Worm (Caenorhabditis elegans) whole organism, L4 larva: ENCODE data around the gene imp-3.

ENCODE experiments used
- F10B5.3 ChIP-seq: sonication (generic microtip); optimal IDR thresholded peaks from 2 replicates; lab custom pipeline; 2016; ENCODE audit warnings: mild to moderate bottlenecking, missing genetic modification characterization, missing compliant biosample characterization
- T20F7.1 ChIP-seq: fragments of 200-800 bp; sonication (Bioruptor generic); optimal IDR thresholded peaks from 2 replicates; lab custom pipeline; 2018; ENCODE audit warnings: mild to moderate bottlenecking, missing genetic modification characterization, missing compliant biosample characterization
- T26A8.4 ChIP-seq: fragments of 200-800 bp; sonication (Bioruptor generic); IDR thresholded peaks from 2 replicates; pipeline ENCODE4 v1.3.6; 2022; ENCODE audit warnings: missing genetic modification characterization, missing compliant biosample characterization
- Y105C5A.15 ChIP-seq: fragments of 200-800 bp; sonication (Bioruptor generic); IDR thresholded peaks from 2 replicates; pipeline ENCODE4 v1.3.6; 2022; ENCODE audit warnings: missing genetic modification characterization, missing compliant biosample characterization
- ZK546.5 ChIP-seq, 2 experiments: sonication (generic microtip); optimal IDR thresholded peaks; 2 replicates each; lab custom pipeline; 2017; ENCODE audit warnings: missing biosample characterization in 2 of 2, missing genetic modification characterization in 2 of 2
- aha-1 ChIP-seq: fragments of 150-350 bp; peaks from one replicate; lab custom pipeline; 2014; ENCODE audit warnings: missing biosample characterization, missing genetic modification characterization
- aly-2 ChIP-seq: sonication (generic microtip); optimal IDR thresholded peaks from 2 replicates; lab custom pipeline; 2018; ENCODE audit warnings: missing biosample characterization, missing genetic modification characterization
- arid-1 ChIP-seq: fragments of 200-800 bp; sonication (Bioruptor generic); conservative IDR thresholded peaks from 2 replicates; pipeline ENCODE4 v1.3.6; 2022; ENCODE audit warnings: missing genetic modification reagents, missing genetic modification characterization, missing compliant biosample characterization
- ces-1 ChIP-seq: fragments of 150-350 bp; sonication (generic microtip); optimal IDR thresholded peaks from 4 replicates; lab custom pipeline; 2014; ENCODE audit warnings: missing biosample characterization, missing genetic modification reagents, missing genetic modification characterization
- daf-16 ChIP-seq, 3 experiments: sonication (generic microtip); optimal IDR thresholded peaks; 2 replicates each; lab custom pipeline; 2016 to 2017; ENCODE audit warnings: missing genetic modification characterization in 3 of 3, missing genetic modification reagents in 3 of 3, mild to moderate bottlenecking in 2 of 3, missing compliant biosample characterization in 2 of 3, missing biosample characterization in 1 of 3, moderate library complexity in 1 of 3
- daf-8 ChIP-seq: fragments of 200-800 bp; sonication (Bioruptor generic); IDR thresholded peaks from 2 replicates; pipeline ENCODE4 v1.3.6; 2022; ENCODE audit warnings: missing genetic modification characterization, missing compliant biosample characterization
- dve-1 ChIP-seq: sonication (generic microtip); optimal IDR thresholded peaks from 2 replicates; lab custom pipeline; 2017; ENCODE audit warnings: antibody characterized with exemption, mild to moderate bottlenecking, missing genetic modification characterization, missing compliant biosample characterization; ENCODE audit not compliant: insufficient read depth
- egl-27 ChIP-seq: sonication (generic microtip); optimal IDR thresholded peaks from 3 replicates; lab custom pipeline; 2017; ENCODE audit warnings: missing biosample characterization, missing genetic modification reagents, missing genetic modification characterization
- egl-43 ChIP-seq: fragments of 200-800 bp; sonication (Bioruptor generic); IDR thresholded peaks from 2 replicates; pipeline ENCODE4 v1.3.6; 2022; ENCODE audit warnings: missing genetic modification reagents, missing genetic modification characterization, missing compliant biosample characterization
- hlh-11 ChIP-seq: fragments of 200-800 bp; sonication (Bioruptor generic); optimal IDR thresholded peaks from 2 replicates; lab custom pipeline; 2018; ENCODE audit warnings: mild to moderate bottlenecking, missing genetic modification characterization, missing compliant biosample characterization
- lin-1 ChIP-seq: fragments of 200-800 bp; sonication (Bioruptor generic); IDR thresholded peaks from 2 replicates; pipeline ENCODE4 v1.3.6; 2022; ENCODE audit warnings: missing genetic modification reagents, missing genetic modification characterization, missing compliant biosample characterization
- lin-38 ChIP-seq: fragments of 200-800 bp; sonication (Bioruptor generic); IDR thresholded peaks from 2 replicates; pipeline ENCODE4 v1.3.6; 2022; ENCODE audit warnings: missing genetic modification reagents, missing genetic modification characterization, missing compliant biosample characterization
- lsy-2 ChIP-seq, 2 experiments: fragments of 150-350 bp in 1 of 2; sonication (generic microtip) in 1 of 2; optimal IDR thresholded peaks; 2 replicates each; lab custom pipeline; 2014 to 2017; ENCODE audit warnings: missing biosample characterization in 2 of 2, missing genetic modification characterization in 2 of 2
- mep-1 ChIP-seq: fragments of 150-350 bp; sonication (generic microtip); optimal IDR thresholded peaks from 3 replicates; lab custom pipeline; 2014; ENCODE audit warnings: missing biosample characterization, missing genetic modification characterization
- nhr-237 ChIP-seq: sonication (generic microtip); optimal IDR thresholded peaks from 2 replicates; lab custom pipeline; 2017; ENCODE audit warnings: missing biosample characterization, missing genetic modification characterization
- nhr-28 ChIP-seq: fragments of 150-350 bp; optimal IDR thresholded peaks from 2 replicates; lab custom pipeline; 2014; ENCODE audit warnings: missing biosample characterization, missing genetic modification characterization
- nhr-41 ChIP-seq: fragments of 200-800 bp; sonication (Bioruptor generic); IDR thresholded peaks from 2 replicates; pipeline ENCODE4 v1.3.6; 2022; ENCODE audit warnings: missing genetic modification reagents, missing genetic modification characterization, missing compliant biosample characterization
- nhr-6 ChIP-seq: fragments of 150-350 bp; optimal IDR thresholded peaks from 2 replicates; lab custom pipeline; 2014; ENCODE audit warnings: missing biosample characterization, missing genetic modification characterization
- nhr-77 ChIP-seq: fragments of 150-350 bp; optimal IDR thresholded peaks from 2 replicates; lab custom pipeline; 2014; ENCODE audit warnings: missing biosample characterization, missing genetic modification characterization
- php-3 ChIP-seq: fragments of 200-800 bp; sonication (Bioruptor generic); IDR thresholded peaks from 2 replicates; pipeline ENCODE4 v1.3.6; 2022; ENCODE audit warnings: missing genetic modification reagents, missing genetic modification characterization, missing compliant biosample characterization
- pqm-1 ChIP-seq: sonication (generic microtip); optimal IDR thresholded peaks from 2 replicates; lab custom pipeline; 2017; ENCODE audit warnings: missing biosample characterization, missing genetic modification characterization
- rbr-2 ChIP-seq: sonication (generic microtip); optimal IDR thresholded peaks from 2 replicates; lab custom pipeline; 2016; ENCODE audit warnings: missing genotype, missing genetic modification characterization, missing compliant biosample characterization
- skn-1 ChIP-seq: fragments of 150-350 bp; optimal IDR thresholded peaks from 2 replicates; lab custom pipeline; 2014; ENCODE audit warnings: missing biosample characterization, missing genetic modification characterization
- snpc-4 ChIP-seq: fragments of 150-350 bp; optimal IDR thresholded peaks from 2 replicates; lab custom pipeline; 2014; ENCODE audit warnings: missing biosample characterization, missing genetic modification characterization
- tag-97 ChIP-seq: fragments of 200-800 bp; sonication (Bioruptor generic); IDR thresholded peaks from 2 replicates; pipeline ENCODE4 v1.3.6; 2022; ENCODE audit warnings: missing genetic modification characterization, missing compliant biosample characterization
- zfp-3 ChIP-seq: fragments of 200-800 bp; sonication (Bioruptor generic); conservative IDR thresholded peaks from 2 replicates; pipeline ENCODE4 v1.3.6; 2022; ENCODE audit warnings: missing genetic modification reagents, missing genetic modification characterization, missing compliant biosample characterization
- zip-11 ChIP-seq: fragments of 200-800 bp; sonication (Bioruptor generic); IDR thresholded peaks from 2 replicates; pipeline ENCODE4 v1.3.6; 2022; ENCODE audit warnings: missing genetic modification characterization, missing compliant biosample characterization
- ztf-7 ChIP-seq: fragments of 150-350 bp; optimal IDR thresholded peaks from 2 replicates; lab custom pipeline; 2014; ENCODE audit warnings: missing biosample characterization, missing genetic modification characterization

The imp-3 gene

ce11 chrIV:7783801-7784411 is 5.5 kb downstream of the imp-3 start, which contains the start of gene tag-321 (continued):
- TF ChIP-seq T20F7.1: no peak
- TF ChIP-seq nhr-41 (GFP tag; lab: Robert Waterston, UW): no peak
- TF ChIP-seq egl-43: no peak
- TF ChIP-seq, all 104 proteins: peak for 8

- TF ChIP-seq pqm-1 (tag; lab: Kevin White, UChicago): peak; percentile 9
- no peak for TF ChIP-seq Y105C5A.15 (GFP tag; lab: Robert Waterston, UW)
- no peak for TF ChIP-seq hlh-11 (tag; lab: Kevin White, UChicago)
- peak; percentile 57 for TF ChIP-seq dve-1
- TF ChIP-seq T26A8.4 (GFP tag; lab: Robert Waterston, UW): peak; percentile 64; the same call in 1 of the 2 replicates
- no peak for TF ChIP-seq daf-8
- 0 out of 2 replicates have a peak, but pooled peaks have one; percentile 33 for TF ChIP-seq arid-1
- no peak for TF ChIP-seq nhr-77 (tag; lab: Kevin White, UChicago)
- peak; percentile 68 for TF ChIP-seq nhr-28 (tag; lab: Kevin White, UChicago)
- TF ChIP-seq zfp-3 (GFP tag; lab: Robert Waterston, UW): peak; percentile 60; the same call in 1 of the 2 replicates
- TF ChIP-seq lin-38 (GFP tag; lab: Robert Waterston, UW): peak; percentile 43; the same call in 1 of the 2 replicates
- TF ChIP-seq php-3 (GFP tag; lab: Robert Waterston, UW): peak; percentile 63
- no peak for TF ChIP-seq daf-16 (GFP tag; optimal IDR thresholded peaks at IDR 0.05; lab: Kevin White, UChicago)
- peak; percentile 42 for TF ChIP-seq daf-16 (tag; optimal IDR thresholded peaks at IDR 0.05; lab: Kevin White, UChicago)
- TF ChIP-seq F10B5.3: no peak
Observed at ce11 chrIV:7782292-7782691, 7.1 kb downstream of the imp-3 start, which contains the start of gene sec-10. TSS of gene sec-10 (minus strand) at chrIV:7782499.

- TF ChIP-seq zip-11: no peak
- TF ChIP-seq daf-16 (GFP tag; optimal IDR thresholded peaks at IDR 0.05; lab: Kevin White, UChicago): peak in 1 of 2 experiments; percentile 0
- TF ChIP-seq daf-16 (tag; optimal IDR thresholded peaks at IDR 0.05; lab: Kevin White, UChicago): no peak
- TF ChIP-seq, all 104 proteins: peak for 1
Observed at ce11 chrIV:7778865-7779264, 10.5 kb downstream of the imp-3 start, which contains the start of gene rpap-3. TSS of gene rpap-3 (minus strand) at chrIV:7778965.

ce11 chrIV:7775725-7776124 is 13.7 kb downstream of the imp-3 start, which contains the start of gene swd-2.1:
TSS of gene swd-2.1 (plus strand) at chrIV:7776025.
- TF ChIP-seq nhr-6 (tag; lab: Kevin White, UChicago) (no peak), lin-1 (GFP tag; lab: Robert Waterston, UW) (no peak), hlh-11 (tag; lab: Kevin White, UChicago) (no peak), ces-1 (GFP tag; lab: Kevin White, UChicago) (no peak), nhr-28 (tag; lab: Kevin White, UChicago) (no peak), ztf-7 (tag; lab: Kevin White, UChicago) (no peak), nhr-237 (no peak), rbr-2 (tag; lab: Kevin White, UChicago) (no peak), egl-27 (tag; lab: Kevin White, UChicago) (no peak), aly-2 (tag; lab: Kevin White, UChicago) (no peak), mep-1 (tag; lab: Kevin White, UChicago) (no peak), ZK546.5 (tag; optimal IDR thresholded peaks at IDR 0.05; lab: Kevin White, UChicago) (no peak), lsy-2 (tag; optimal IDR thresholded peaks at IDR 0.05; lab: Kevin White, UChicago) (no peak), F10B5.3 (no peak), daf-16 (GFP tag; optimal IDR thresholded peaks at IDR 0.05; lab: Kevin White, UChicago) (no peak), daf-16 (tag; optimal IDR thresholded peaks at IDR 0.05; lab: Kevin White, UChicago) (no peak), aha-1 (tag; lab: Kevin White, UChicago) (no peak), snpc-4 (tag; lab: Kevin White, UChicago) (no peak), skn-1 (tag; lab: Kevin White, UChicago) (no peak), tag-97 (GFP tag; lab: Robert Waterston, UW) (no peak)
- TF ChIP-seq, all 104 proteins: peak for 0
